Worm (Caenorhabditis elegans) whole organism, midembryonic: ENCODE results near the gene gpa-2.
"Not testable (repeated sequence)": the region's sequence is repeated elsewhere in the genome, so short reads cannot be mapped to it uniquely, and the experiment has no call there.

ENCODE experiments used
- T22C8.4 ChIP-seq: fragments of 200-800 bp; sonication (Bioruptor generic); IDR thresholded peaks from 2 replicates; pipeline ENCODE4 v1.3.6; 2022; ENCODE audit warnings: missing genetic modification characterization, missing compliant biosample characterization
- cog-1 ChIP-seq: sonication (generic microtip); optimal IDR thresholded peaks from 2 replicates; lab custom pipeline; 2016; ENCODE audit warnings: missing genetic modification characterization, missing compliant biosample characterization
- flt-1 ChIP-seq: fragments of 200-800 bp; sonication (Bioruptor generic); IDR thresholded peaks from 2 replicates; pipeline ENCODE4 v1.3.6; 2022; ENCODE audit warnings: missing genetic modification characterization, missing compliant biosample characterization
- klf-2 ChIP-seq: fragments of 200-800 bp; sonication (Bioruptor generic); conservative IDR thresholded peaks from 2 replicates; pipeline ENCODE4 v1.3.6; 2022; ENCODE audit warnings: missing genetic modification reagents, missing genetic modification characterization, missing compliant biosample characterization
- med-1 ChIP-seq: sonication (generic microtip); optimal IDR thresholded peaks from 2 replicates; lab custom pipeline; 2017; ENCODE audit warnings: missing genetic modification characterization, mild to moderate bottlenecking, missing compliant biosample characterization, antibody characterized with exemption, missing genetic modification reagents; ENCODE audit not compliant: insufficient read depth
- ref-1 ChIP-seq: fragments of 200-800 bp; sonication (Bioruptor generic); conservative IDR thresholded peaks from 2 replicates; pipeline ENCODE4 v1.3.6; 2022; ENCODE audit warnings: missing genetic modification reagents, missing genetic modification characterization, missing compliant biosample characterization
- tab-1 ChIP-seq: fragments of 200-800 bp; sonication (Bioruptor generic); IDR thresholded peaks from 2 replicates; pipeline ENCODE4 v1.3.6; 2022; ENCODE audit warnings: missing genetic modification characterization, missing compliant biosample characterization
- ztf-23 ChIP-seq: fragments of 200-800 bp; sonication (Bioruptor generic); IDR thresholded peaks from 2 replicates; pipeline ENCODE4 v1.3.6; 2022; ENCODE audit warnings: missing genetic modification reagents, missing genetic modification characterization, missing compliant biosample characterization
- ztf-29 ChIP-seq: fragments of 200-800 bp; sonication (Bioruptor generic); IDR thresholded peaks from 2 replicates; pipeline ENCODE4 v1.3.6; 2022; ENCODE audit warnings: missing genetic modification reagents, missing genetic modification characterization, missing compliant biosample characterization

Gene gpa-2

DNA sequence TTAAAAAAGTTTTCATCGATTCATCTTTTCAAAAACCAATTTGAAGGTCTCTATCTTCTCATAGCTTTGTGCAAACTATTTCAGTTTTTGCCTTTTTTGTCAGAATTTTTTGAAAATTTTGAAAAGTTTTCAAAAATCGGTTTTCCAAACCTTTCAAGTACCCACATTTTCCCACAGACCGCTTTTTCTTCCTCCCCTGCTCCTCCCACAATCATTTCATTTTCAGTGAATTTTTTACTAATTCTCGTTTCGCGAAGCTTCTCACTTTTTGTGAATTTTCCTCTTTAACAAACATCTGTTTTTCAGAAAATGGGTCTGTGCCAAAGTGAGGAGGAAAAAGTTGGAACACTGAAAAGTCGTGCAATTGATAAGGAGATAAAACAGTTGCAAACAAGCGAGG is at the start of gene gpa-2:
Gene gpa-2, plus strand, starts transcription at position 301 of the 400 bp plus-strand sequence.
- TF ChIP-seq med-1 (no peak), cog-1 (tag; lab: Kevin White, UChicago) (no peak), klf-2 (GFP tag; lab: Robert Waterston, UW) (no peak), ref-1 (GFP tag; lab: Robert Waterston, UW) (no peak), flt-1 (GFP tag; lab: Robert Waterston, UW) (no peak), ztf-23 (GFP tag; lab: Robert Waterston, UW) (no peak), tab-1 (GFP tag; lab: Robert Waterston, UW) (no peak)

DNA sequence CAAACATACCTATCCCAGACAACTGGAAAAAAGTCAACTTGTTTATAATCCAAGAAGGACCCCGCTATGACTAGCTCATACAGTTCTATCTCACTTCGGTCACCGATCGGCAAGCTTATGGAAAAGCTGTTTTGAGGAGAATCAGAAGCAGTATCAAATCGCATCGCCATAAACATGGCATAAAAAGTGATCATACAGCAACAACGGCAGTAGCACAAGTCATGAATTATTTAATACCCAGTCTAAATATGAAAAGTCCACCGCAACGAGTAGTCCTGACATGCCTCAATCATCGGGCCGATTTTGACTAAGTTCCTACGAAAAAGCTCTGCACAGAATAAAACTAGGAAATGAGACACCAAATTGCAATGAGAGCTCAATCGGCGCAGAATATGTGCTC is 47.3 kb upstream of the gpa-2 start:
- TF ChIP-seq med-1 (no peak), ref-1 (GFP tag; lab: Robert Waterston, UW) (no peak), T22C8.4 (no peak), ztf-23 (GFP tag; lab: Robert Waterston, UW) (no peak), cog-1 (tag; lab: Kevin White, UChicago) (no peak), flt-1 (GFP tag; lab: Robert Waterston, UW) (no peak), tab-1 (GFP tag; lab: Robert Waterston, UW) (no peak), ztf-29 (GFP tag; lab: Robert Waterston, UW) (no peak), klf-2 (GFP tag; lab: Robert Waterston, UW) (no peak)

- no peak for TF ChIP-seq ztf-29 (GFP tag; lab: Robert Waterston, UW)
- no peak for TF ChIP-seq med-1
- TF ChIP-seq klf-2 (GFP tag; lab: Robert Waterston, UW): no peak
- no peak for TF ChIP-seq cog-1 (tag; lab: Kevin White, UChicago)
- no peak for TF ChIP-seq tab-1 (GFP tag; lab: Robert Waterston, UW)
- TF ChIP-seq T22C8.4: no peak
- no peak for TF ChIP-seq ref-1 (GFP tag; lab: Robert Waterston, UW)
- TF ChIP-seq flt-1 (GFP tag; lab: Robert Waterston, UW): no peak
- TF ChIP-seq ztf-23 (GFP tag; lab: Robert Waterston, UW): no peak
Observed at ce11 chrV:8325906-8326305, 44.9 kb upstream of the gpa-2 start.

ce11 chrV:8327080-8327479 is 43.7 kb upstream of the gpa-2 start:
- TF ChIP-seq flt-1 (GFP tag; lab: Robert Waterston, UW): no peak
- TF ChIP-seq T22C8.4: no peak
- TF ChIP-seq tab-1 (GFP tag; lab: Robert Waterston, UW): no peak
- no peak for TF ChIP-seq ztf-23 (GFP tag; lab: Robert Waterston, UW)
- TF ChIP-seq med-1: no peak
- TF ChIP-seq ref-1 (GFP tag; lab: Robert Waterston, UW): no peak
- no peak for TF ChIP-seq cog-1 (tag; lab: Kevin White, UChicago)

DNA sequence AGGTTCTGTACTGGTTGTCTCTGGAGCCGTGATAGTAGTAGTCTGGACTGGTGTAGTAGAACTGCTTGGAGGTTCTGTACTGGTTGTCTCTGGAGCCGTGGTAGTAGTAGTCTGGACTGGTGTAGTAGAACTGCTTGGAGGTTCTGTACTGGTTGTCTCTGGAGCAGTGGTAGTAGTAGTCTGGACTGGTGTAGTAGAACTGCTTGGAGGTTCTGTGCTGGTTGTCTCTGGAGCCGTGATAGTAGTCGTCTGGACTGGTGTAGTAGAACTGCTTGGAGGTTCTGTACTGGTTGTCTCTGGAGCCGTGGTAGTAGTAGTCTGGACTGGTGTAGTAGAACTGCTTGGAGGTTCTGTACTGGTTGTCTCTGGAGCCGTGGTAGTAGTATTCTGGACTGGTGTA is 41.4 kb upstream of the gpa-2 start:
- TF ChIP-seq flt-1 (GFP tag; lab: Robert Waterston, UW): 0 out of 2 replicates have a peak, but pooled peaks have one; percentile 57
- TF ChIP-seq ref-1 (GFP tag; lab: Robert Waterston, UW): 0 out of 2 replicates have a peak, but pooled peaks have one; percentile 30

- TF ChIP-seq ztf-23 (GFP tag; lab: Robert Waterston, UW): no peak
- no peak for TF ChIP-seq ref-1 (GFP tag; lab: Robert Waterston, UW)
- no peak for TF ChIP-seq T22C8.4
- no peak for TF ChIP-seq ztf-29 (GFP tag; lab: Robert Waterston, UW)
- TF ChIP-seq cog-1 (tag; lab: Kevin White, UChicago): no peak
- TF ChIP-seq klf-2 (GFP tag; lab: Robert Waterston, UW): no peak
- no peak for TF ChIP-seq flt-1 (GFP tag; lab: Robert Waterston, UW)
- TF ChIP-seq med-1: no peak
- TF ChIP-seq tab-1 (GFP tag; lab: Robert Waterston, UW): no peak
Observed at ce11 chrV:8334360-8334759, 36.4 kb upstream of the gpa-2 start, which contains the start of gene tmd-2. Gene tmd-2, plus strand, starts transcription at chrV:8334660.

ce11 chrV:8335620-8336019 is 35.2 kb upstream of the gpa-2 start:
- TF ChIP-seq ztf-23 (GFP tag; lab: Robert Waterston, UW) (no peak), klf-2 (GFP tag; lab: Robert Waterston, UW) (no peak), med-1 (no peak), tab-1 (GFP tag; lab: Robert Waterston, UW) (no peak), flt-1 (GFP tag; lab: Robert Waterston, UW) (no peak), ztf-29 (GFP tag; lab: Robert Waterston, UW) (no peak), cog-1 (tag; lab: Kevin White, UChicago) (no peak), T22C8.4 (no peak)

DNA sequence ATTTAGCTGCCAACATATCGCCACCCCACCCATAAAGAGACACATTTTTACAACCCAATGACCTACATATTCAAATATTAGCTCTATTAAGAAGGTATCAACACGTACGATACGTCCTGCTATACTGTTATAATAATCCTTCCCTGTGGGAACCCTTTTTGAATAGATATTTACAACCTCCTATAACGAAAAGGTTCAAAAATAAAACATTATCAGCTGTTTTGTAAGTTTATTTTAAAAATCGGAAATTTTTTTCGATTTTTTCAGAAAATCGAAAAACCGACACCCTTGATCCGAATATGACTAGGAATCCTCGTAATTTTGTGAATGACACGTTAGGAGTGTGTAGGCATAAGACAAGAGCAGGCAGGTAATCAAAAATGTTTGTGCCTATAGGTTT is 29.9 kb upstream of the gpa-2 start, which contains the start of gene C08D8.7:
Gene C08D8.7, plus strand, starts transcription at position 301 of the 400 bp plus-strand sequence.
- TF ChIP-seq med-1; ref-1 (GFP tag; lab: Robert Waterston, UW); klf-2 (GFP tag; lab: Robert Waterston, UW): not testable (repeated sequence)

ce11 chrV:8342416-8342815 is 28.4 kb upstream of the gpa-2 start:
- no peak for TF ChIP-seq flt-1 (GFP tag; lab: Robert Waterston, UW)

DNA sequence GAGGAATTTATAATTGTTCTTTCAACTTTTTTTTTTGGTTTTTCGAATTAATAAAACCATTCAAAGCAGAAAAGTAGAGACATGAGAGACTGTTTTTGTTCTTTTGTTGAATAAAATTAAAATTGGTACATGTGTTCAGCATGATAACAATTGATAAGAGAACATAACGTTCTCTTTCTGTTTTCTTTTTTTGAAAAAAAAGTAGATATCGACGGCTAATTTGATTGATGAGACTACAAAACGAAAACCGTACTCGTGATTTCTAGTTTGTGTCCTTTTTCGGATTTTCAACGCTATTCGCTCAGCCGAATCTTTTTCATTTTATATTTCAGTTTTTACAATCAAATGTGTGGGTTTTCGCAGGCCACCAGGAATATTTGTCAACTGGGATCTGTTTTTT is 25.4 kb upstream of the gpa-2 start, which contains the start of gene C08D8.1:
Gene C08D8.1, plus strand, starts transcription at position 324 of the 400 bp plus-strand sequence.
- no peak for TF ChIP-seq ref-1 (GFP tag; lab: Robert Waterston, UW)
- no peak for TF ChIP-seq ztf-23 (GFP tag; lab: Robert Waterston, UW)
- no peak for TF ChIP-seq cog-1 (tag; lab: Kevin White, UChicago)
- no peak for TF ChIP-seq tab-1 (GFP tag; lab: Robert Waterston, UW)
- no peak for TF ChIP-seq ztf-29 (GFP tag; lab: Robert Waterston, UW)
- TF ChIP-seq med-1: no peak
- TF ChIP-seq klf-2 (GFP tag; lab: Robert Waterston, UW): no peak
- no peak for TF ChIP-seq flt-1 (GFP tag; lab: Robert Waterston, UW)
